Fruit fly (Drosophila melanogaster): Measurements from ENCODE around the gene CG31626.

Gene CG31626

DNA sequence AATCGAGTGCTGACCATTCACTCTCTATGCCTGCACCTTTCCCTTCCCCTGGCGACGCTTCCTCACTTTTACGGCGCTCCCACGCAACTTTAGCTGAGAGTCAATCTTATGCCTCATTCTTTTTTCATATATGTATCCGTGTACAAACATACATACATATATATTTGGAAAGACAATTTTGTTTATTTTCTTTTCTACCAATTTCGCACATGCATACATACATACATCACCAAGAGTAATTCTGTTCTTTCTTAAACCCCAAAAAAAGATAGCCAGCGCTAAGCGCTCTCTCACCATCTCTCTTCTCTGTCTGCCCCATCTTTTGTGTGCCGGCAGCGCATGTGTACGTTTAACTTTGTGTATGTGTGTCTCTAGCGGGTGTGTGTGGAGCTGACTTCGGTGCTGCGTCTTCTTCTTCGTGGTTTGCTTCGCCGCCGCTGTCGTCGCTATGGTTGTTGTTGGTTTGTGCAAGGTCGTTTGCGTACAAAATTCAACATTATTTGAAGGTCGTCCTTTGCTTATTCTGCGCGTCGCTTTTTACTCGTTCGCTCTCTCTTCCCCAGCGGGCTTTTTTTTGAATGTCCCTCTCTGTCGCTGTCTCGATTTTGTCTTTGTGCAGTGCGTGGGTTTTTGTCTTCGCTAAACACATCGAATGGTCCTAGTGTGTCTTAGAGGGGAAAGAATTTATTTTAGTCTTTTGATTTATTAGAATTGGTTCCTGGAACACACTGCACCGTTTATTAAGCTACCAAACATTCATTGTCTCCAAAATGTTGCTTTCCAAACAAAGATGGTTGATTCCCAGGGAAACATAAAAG is 14.2 kb upstream of the CG31626 start (continued):
- TF ChIP-seq luna (GFP tag; optimal IDR thresholded peaks at IDR 0.05): no peak
- no peak for TF ChIP-seq Kr (GFP tag; optimal IDR thresholded peaks at IDR 0.05)

dm6 chr2L:21248877-21249276 is 12.3 kb upstream of the CG31626 start:
- TF ChIP-seq CG18262 (tag; optimal IDR thresholded peaks at IDR 0.05) (no peak), CG13296 (GFP tag; optimal IDR thresholded peaks at IDR 0.05) (no peak), Hey (tag; optimal IDR thresholded peaks at IDR 0.05) (no peak), NK7.1 (GFP tag; optimal IDR thresholded peaks at IDR 0.05) (no peak), Deaf1 (tag; optimal IDR thresholded peaks at IDR 0.05) (peak; percentile 7), luna (GFP tag; optimal IDR thresholded peaks at IDR 0.05) (no peak), CG4424 (GFP tag; optimal IDR thresholded peaks at IDR 0.05) (no peak), wek (GFP tag; optimal IDR thresholded peaks at IDR 0.05) (no peak), ems (GFP tag; optimal IDR thresholded peaks at IDR 0.05) (no peak), Ets65A (GFP tag) (peak; percentile 68), CG2199 (GFP tag; IDR thresholded peaks at IDR 0.05) (peak; percentile 72; the same call in 1 of the 3 replicates), zfh1 (GFP tag; IDR thresholded peaks at IDR 0.05) (no peak), Trl (optimal IDR thresholded peaks at IDR 0.05) (no peak), Trl (GFP tag; optimal IDR thresholded peaks at IDR 0.05) (no peak), H2.0 (GFP tag; IDR thresholded peaks at IDR 0.05) (no peak)

DNA sequence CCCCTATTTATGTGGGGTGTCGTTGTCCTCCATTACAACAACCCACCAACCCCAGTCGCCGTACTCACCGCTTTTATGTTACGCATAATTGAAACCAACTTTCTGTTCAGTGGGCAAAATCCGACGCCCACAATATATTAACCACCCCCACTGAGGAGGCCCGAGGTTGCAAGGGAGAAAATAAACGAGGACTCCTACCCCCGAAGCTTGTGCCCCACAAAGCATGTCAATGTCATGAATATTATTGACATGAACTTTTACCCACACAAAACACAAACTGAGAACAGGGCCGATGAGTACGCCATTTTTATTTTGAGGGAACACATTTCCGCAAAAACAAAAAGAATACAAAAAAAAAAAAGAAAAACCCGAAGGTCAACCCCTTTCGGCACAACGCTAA is 11.4 kb upstream of the CG31626 start:
- TF ChIP-seq tx (GFP tag; optimal IDR thresholded peaks at IDR 0.05) (no peak), CG6272 (GFP tag; IDR thresholded peaks at IDR 0.05) (no peak), Deaf1 (tag; optimal IDR thresholded peaks at IDR 0.05) (peak; percentile 62), CG13894 (tag; optimal IDR thresholded peaks at IDR 0.05) (peak; percentile 32), run (tag; optimal IDR thresholded peaks at IDR 0.05) (no peak), CG11696 (GFP tag; IDR thresholded peaks at IDR 0.05) (no peak), sqz (GFP tag; optimal IDR thresholded peaks at IDR 0.05) (peak; percentile 54), CG4424 (GFP tag; optimal IDR thresholded peaks at IDR 0.05) (no peak), pita (GFP tag; optimal IDR thresholded peaks at IDR 0.05) (no peak), Hr78 (GFP tag; optimal IDR thresholded peaks at IDR 0.05) (no peak), CG8089 (GFP tag; optimal IDR thresholded peaks at IDR 0.05) (no peak), dmrt11E (tag; optimal IDR thresholded peaks at IDR 0.05) (no peak), abd-A (tag; optimal IDR thresholded peaks at IDR 0.05) (peak; percentile 72), CG15073 (GFP tag; optimal IDR thresholded peaks at IDR 0.05) (no peak), btn (GFP tag; optimal IDR thresholded peaks at IDR 0.05) (no peak)

DNA sequence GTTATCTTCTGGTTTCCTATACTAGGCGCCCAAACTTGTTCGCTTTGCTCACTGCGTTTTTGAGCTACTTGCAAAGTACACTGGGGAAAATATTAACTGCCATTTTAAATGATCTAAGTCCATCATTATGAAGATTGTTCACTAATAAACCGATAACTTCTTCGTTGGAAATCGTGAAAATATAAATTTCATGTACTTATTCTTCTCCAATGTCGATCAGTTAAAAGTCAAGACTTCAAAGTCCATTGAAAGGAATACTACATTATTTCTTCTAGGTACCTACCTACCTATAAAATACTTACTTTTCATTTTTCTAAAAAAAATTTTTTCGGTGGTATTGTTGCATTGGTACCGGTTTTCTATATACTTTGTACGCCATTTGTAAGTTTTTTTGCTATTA is 10.2 kb upstream of the CG31626 start:
- TF ChIP-seq Drgx (GFP tag; IDR thresholded peaks at IDR 0.05): peak; percentile 53
- no peak for TF ChIP-seq Dp (GFP tag; optimal IDR thresholded peaks at IDR 0.05)
- TF ChIP-seq sisA (GFP tag; IDR thresholded peaks at IDR 0.05): no peak
- TF ChIP-seq CG18476 (GFP tag; optimal IDR thresholded peaks at IDR 0.05): no peak
- peak; percentile 25 for TF ChIP-seq Med (GFP tag)
- no peak for TF ChIP-seq CG16813 (GFP tag; IDR thresholded peaks at IDR 0.05; ENCODE audit: partially characterized antibody)
- TF ChIP-seq D19A (tag; optimal IDR thresholded peaks at IDR 0.05): no peak
- no peak for TF ChIP-seq dimm (GFP tag; IDR thresholded peaks at IDR 0.05)
- TF ChIP-seq sens (GFP tag): peak; percentile 23
- peak in 1 of 2 experiments; percentile 18 for TF ChIP-seq eve (GFP tag; optimal IDR thresholded peaks at IDR 0.05)

Data from whole organism, embryonic.